Worm (Caenorhabditis elegans) whole organism, L4/young adult: ENCODE measurements around the gene F47D12.7.

Experiments used
- W03F9.2 ChIP-seq: fragments of 150-350 bp; optimal IDR thresholded peaks from 2 replicates; lab custom pipeline; 2014; ENCODE audit warnings: missing biosample characterization, missing genetic modification characterization
- dao-5 ChIP-seq: sonication (generic microtip); optimal IDR thresholded peaks from 2 replicates; lab custom pipeline; 2016; ENCODE audit warnings: missing genotype, missing genetic modification characterization, moderate library complexity, missing compliant biosample characterization
- him-1 ChIP-seq: sonication (generic microtip); optimal IDR thresholded peaks from 2 replicates; lab custom pipeline; 2016; ENCODE audit warnings: missing genotype, missing genetic modification reagents, missing genetic modification characterization, missing compliant biosample characterization

DNA sequence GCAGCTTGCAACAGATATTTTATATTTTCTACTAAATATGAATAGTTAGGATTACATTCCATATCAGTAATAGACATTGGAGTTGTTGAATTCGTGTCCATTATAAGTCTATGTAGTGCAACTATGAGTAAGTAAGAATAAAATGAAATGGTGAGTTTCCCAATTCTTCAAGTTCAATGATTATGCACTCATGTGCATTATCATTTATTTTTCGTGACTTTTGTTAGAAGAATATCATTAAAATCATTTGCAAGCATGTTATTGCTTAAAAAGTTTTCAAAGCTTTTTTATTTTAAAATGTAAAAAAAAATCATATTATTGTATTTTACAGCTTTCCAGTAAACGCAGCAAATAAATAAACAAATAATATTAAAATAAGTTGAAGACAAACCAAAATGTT is 39.1 kb downstream of the F47D12.7 start, which contains the start of gene srg-9:
- TF ChIP-seq him-1 (tag; lab: Kevin White, UChicago) (no peak), dao-5 (no peak), W03F9.2 (tag; lab: Kevin White, UChicago) (no peak)
